Fruit fly (Drosophila melanogaster): ENCODE data around the gene CG32091.

CG32091 gene

DNA sequence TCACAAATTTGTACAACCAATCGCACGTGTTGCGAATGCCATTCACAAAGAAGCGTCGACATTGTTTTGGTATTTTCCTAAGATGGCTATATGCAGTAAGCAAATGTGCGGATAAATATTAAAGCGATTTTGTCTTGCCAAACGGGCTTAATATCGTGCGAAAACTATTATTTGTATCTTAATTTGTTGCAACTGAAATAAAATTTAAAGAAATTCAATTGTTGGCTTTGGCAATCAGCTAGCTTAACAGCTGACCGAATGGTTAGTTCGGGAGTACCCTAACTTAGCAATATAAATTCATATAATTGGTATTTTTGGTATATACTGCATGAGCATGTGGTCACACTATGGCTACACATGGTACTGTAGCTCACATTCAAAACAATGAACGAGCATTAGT lies 17.2 kb downstream of the CG32091 start, which contains the start of the genes RIOK1 and Polr3H (continued):
- TF ChIP-seq sc (optimal IDR thresholded peaks at IDR 0.05) (no peak), sc (GFP tag; optimal IDR thresholded peaks at IDR 0.05) (peak; percentile 21), sob (GFP tag; IDR thresholded peaks at IDR 0.05) (peak; percentile 28; the same call in 1 of the 2 replicates), so (GFP tag; IDR thresholded peaks at IDR 0.05) (no peak), Atf6 (GFP tag; IDR thresholded peaks at IDR 0.05) (peak; percentile 54; the same call in 1 of the 2 replicates), unc-4 (GFP tag; IDR thresholded peaks at IDR 0.05; ENCODE audit: partially characterized antibody) (no peak; the same call in 1 of the 2 replicates), grau (tag; optimal IDR thresholded peaks at IDR 0.05) (no peak), CG16863 (GFP tag; optimal IDR thresholded peaks at IDR 0.05) (peak; percentile 61), fu2 (GFP tag; optimal IDR thresholded peaks at IDR 0.05) (peak; percentile 66), gro (GFP tag; optimal IDR thresholded peaks at IDR 0.05) (peak; percentile 80), twi (tag; optimal IDR thresholded peaks at IDR 0.05) (no peak), CG9797 (GFP tag; optimal IDR thresholded peaks at IDR 0.05) (peak; percentile 82), bigmax (GFP tag; optimal IDR thresholded peaks at IDR 0.05) (peak; percentile 1), Pdp1 (GFP tag; optimal IDR thresholded peaks at IDR 0.05) (peak in 1 of 2 experiments; percentile 10), gce (GFP tag; IDR thresholded peaks at IDR 0.05) (no peak), HHEX (GFP tag; optimal IDR thresholded peaks at IDR 0.05) (no peak), CG17359 (tag; optimal IDR thresholded peaks at IDR 0.05) (no peak), CG12769 (tag; optimal IDR thresholded peaks at IDR 0.05) (no peak), CG1529 (GFP tag; optimal IDR thresholded peaks at IDR 0.05) (no peak), CG18599 (GFP tag; optimal IDR thresholded peaks at IDR 0.05) (no peak), Bgb (GFP tag; IDR thresholded peaks at IDR 0.05; ENCODE audit: partially characterized antibody) (no peak), CG18011 (GFP tag; optimal IDR thresholded peaks at IDR 0.05) (peak; percentile 59), NfI (GFP tag; optimal IDR thresholded peaks at IDR 0.05) (peak; percentile 72), HLH54F (GFP tag; optimal IDR thresholded peaks at IDR 0.05) (peak; percentile 80), yki (optimal IDR thresholded peaks at IDR 0.05) (no peak), Sox102F (GFP tag; optimal IDR thresholded peaks at IDR 0.05) (no peak), CG6272 (GFP tag; IDR thresholded peaks at IDR 0.05) (peak; percentile 19; the same call in 1 of the 2 replicates), C15 (GFP tag; IDR thresholded peaks at IDR 0.05) (no peak), salm (tag; optimal IDR thresholded peaks at IDR 0.05) (no peak), CG7556 (GFP tag; optimal IDR thresholded peaks at IDR 0.05) (no peak), CG1233 (GFP tag; optimal IDR thresholded peaks at IDR 0.05) (peak; percentile 55), Ssrp (tag; optimal IDR thresholded peaks at IDR 0.05) (peak; percentile 43), CG6254 (GFP tag; optimal IDR thresholded peaks at IDR 0.05) (peak; percentile 16), CoRest (tag; optimal IDR thresholded peaks at IDR 0.05) (no peak), al (GFP tag; IDR thresholded peaks at IDR 0.05) (peak; percentile 68), caup (GFP tag; optimal IDR thresholded peaks at IDR 0.05; ENCODE audit: severe bottlenecking) (no peak), CG2116 (GFP tag; optimal IDR thresholded peaks at IDR 0.05) (peak; percentile 53), Med (GFP tag) (peak; percentile 97), onecut (GFP tag; IDR thresholded peaks at IDR 0.05) (no peak), Hsf (GFP tag; optimal IDR thresholded peaks at IDR 0.05) (peak; percentile 85), az2 (GFP tag; optimal IDR thresholded peaks at IDR 0.05) (peak; percentile 79), CG7372 (GFP tag; IDR thresholded peaks at IDR 0.05) (peak; percentile 54; the same call in 1 of the 2 replicates), klu (GFP tag; IDR thresholded peaks at IDR 0.05) (0 out of 2 replicates have a peak, but pooled peaks have one; percentile 28), Nf-YC (tag; optimal IDR thresholded peaks at IDR 0.05) (no peak), ewg (GFP tag; optimal IDR thresholded peaks at IDR 0.05) (peak; percentile 34), CG1603 (tag; optimal IDR thresholded peaks at IDR 0.05) (no peak), CG7928 (GFP tag; optimal IDR thresholded peaks at IDR 0.05) (no peak), abd-A (tag; optimal IDR thresholded peaks at IDR 0.05) (no peak), CG1792 (GFP tag; optimal IDR thresholded peaks at IDR 0.05) (peak; percentile 34), exex (tag; optimal IDR thresholded peaks at IDR 0.05) (no peak), pzg (GFP tag; optimal IDR thresholded peaks at IDR 0.05) (peak; percentile 75)
